Fruit fly (Drosophila melanogaster): ENCODE data around the gene CG9330.

dm6 chr3L:19560005-19560694 is 25.9 kb upstream of the CG9330 start:
- no peak for TF ChIP-seq CG5204 (GFP tag; optimal IDR thresholded peaks at IDR 0.05)
- no peak for TF ChIP-seq cic (GFP tag; optimal IDR thresholded peaks at IDR 0.05)
- TF ChIP-seq kay (GFP tag; ENCODE audit: borderline replicate concordance): no peak
- no peak for TF ChIP-seq CG33017 (tag; optimal IDR thresholded peaks at IDR 0.05)
- no peak for TF ChIP-seq Hr96 (GFP tag; optimal IDR thresholded peaks at IDR 0.05)
- TF ChIP-seq pad (GFP tag; optimal IDR thresholded peaks at IDR 0.05): no peak
- TF ChIP-seq CG7101 (tag; optimal IDR thresholded peaks at IDR 0.05): no peak
- no peak for TF ChIP-seq Crg-1 (GFP tag; optimal IDR thresholded peaks at IDR 0.05)
- TF ChIP-seq CG1620 (GFP tag; optimal IDR thresholded peaks at IDR 0.05): no peak
- TF ChIP-seq Clk (GFP tag; optimal IDR thresholded peaks at IDR 0.05): no peak
- no peak for TF ChIP-seq CG11617 (GFP tag; optimal IDR thresholded peaks at IDR 0.05)
- TF ChIP-seq CG12768 (GFP tag; optimal IDR thresholded peaks at IDR 0.05): no peak
- TF ChIP-seq ovo (GFP tag; optimal IDR thresholded peaks at IDR 0.05): no peak
- TF ChIP-seq CG7045 (GFP tag; optimal IDR thresholded peaks at IDR 0.05): no peak

All from whole organism, adult.